Worm (Caenorhabditis elegans): Measurements from ENCODE around the gene Y17G7B.21.

DNA sequence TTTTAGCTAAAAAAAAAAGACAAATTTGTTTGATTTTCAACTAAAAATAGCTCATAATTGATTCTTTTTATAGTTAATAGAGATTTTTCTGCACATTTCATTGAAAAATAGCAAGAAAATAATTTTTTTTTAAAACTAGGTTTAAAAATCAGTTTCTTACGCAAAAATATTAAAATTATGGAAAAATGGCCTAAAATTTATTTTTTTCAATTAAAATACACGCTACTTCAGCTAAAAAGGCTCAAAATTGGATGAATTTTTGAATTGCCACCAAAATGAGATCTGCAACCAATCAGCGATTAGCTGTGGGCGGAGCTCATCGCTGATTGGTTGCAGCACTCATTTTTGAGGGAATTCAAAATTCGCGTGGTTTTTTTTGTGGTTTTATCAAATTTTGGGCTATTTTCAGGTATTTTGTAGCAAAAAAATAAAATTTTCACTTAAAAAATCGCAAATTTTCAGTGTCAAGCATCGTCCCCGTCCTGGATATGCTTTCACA is 14.3 kb downstream of the Y17G7B.21 start:
- no peak for TF ChIP-seq lsy-2 (tag; optimal IDR thresholded peaks at IDR 0.05)
- no peak for TF ChIP-seq nhr-28 (tag; optimal IDR thresholded peaks at IDR 0.05)
- no peak for TF ChIP-seq ztf-11 (tag; optimal IDR thresholded peaks at IDR 0.05)
- TF ChIP-seq mep-1 (tag; optimal IDR thresholded peaks at IDR 0.05): no peak
- no peak for TF ChIP-seq blmp-1 (tag; optimal IDR thresholded peaks at IDR 0.05)

All from whole organism, mixed stage, embryonic.